Worm (Caenorhabditis elegans) whole organism, L4 larva: ENCODE measurements around the gene exc-7.
A peak's percentile ranks its signal among the peaks of the same experiment; 100 is the strongest.

Experiments used
- F44E2.7 ChIP-seq: fragments of 200-800 bp; sonication (Bioruptor generic); IDR thresholded peaks from 2 replicates; pipeline ENCODE4 v2.1.2; 2022; ENCODE audit warnings: missing genetic modification characterization, missing compliant biosample characterization
- F49E8.2 ChIP-seq: sonication (generic microtip); optimal IDR thresholded peaks from 2 replicates; lab custom pipeline; 2016; ENCODE audit warnings: missing compliant biosample characterization, mild to moderate bottlenecking, missing genetic modification characterization, borderline replicate concordance
- R02D3.7 ChIP-seq: fragments of 150-350 bp; sonication (generic microtip); optimal IDR thresholded peaks from 3 replicates; lab custom pipeline; 2014; ENCODE audit warnings: missing biosample characterization, missing genetic modification characterization
- T26A8.4 ChIP-seq: fragments of 200-800 bp; sonication (Bioruptor generic); IDR thresholded peaks from 2 replicates; pipeline ENCODE4 v1.3.6; 2022; ENCODE audit warnings: missing genetic modification characterization, missing compliant biosample characterization
- Y75B8A.6 ChIP-seq: fragments of 200-800 bp; sonication (Bioruptor generic); IDR thresholded peaks from 2 replicates; pipeline ENCODE4 v1.3.6; 2022; ENCODE audit warnings: missing genetic modification reagents, missing genetic modification characterization, missing compliant biosample characterization
- aha-1 ChIP-seq: fragments of 150-350 bp; peaks from one replicate; lab custom pipeline; 2014; ENCODE audit warnings: missing biosample characterization, missing genetic modification characterization
- aly-2 ChIP-seq: sonication (generic microtip); optimal IDR thresholded peaks from 2 replicates; lab custom pipeline; 2018; ENCODE audit warnings: missing biosample characterization, missing genetic modification characterization
- ama-1 ChIP-seq: fragments of 150-350 bp; optimal IDR thresholded peaks from 2 replicates; lab custom pipeline; 2014; ENCODE audit warnings: inconsistent platforms, mixed read lengths
- attf-4 ChIP-seq: sonication (generic microtip); optimal IDR thresholded peaks from 3 replicates; lab custom pipeline; 2017; ENCODE audit warnings: missing biosample characterization, missing genetic modification characterization
- ces-1 ChIP-seq: fragments of 150-350 bp; sonication (generic microtip); optimal IDR thresholded peaks from 4 replicates; lab custom pipeline; 2014; ENCODE audit warnings: missing biosample characterization, missing genetic modification reagents, missing genetic modification characterization
- daf-12 ChIP-seq: fragments of 150-350 bp; optimal IDR thresholded peaks from 2 replicates; lab custom pipeline; 2014; ENCODE audit warnings: missing biosample characterization, missing genetic modification reagents, missing genetic modification characterization
- dpl-1 ChIP-seq: fragments of 150-350 bp; optimal IDR thresholded peaks from 2 replicates; lab custom pipeline; 2014; ENCODE audit warnings: missing biosample characterization, missing genetic modification reagents, missing genetic modification characterization
- duxl-1 ChIP-seq: sonication (generic microtip); optimal IDR thresholded peaks from 2 replicates; lab custom pipeline; 2016; ENCODE audit warnings: mild to moderate bottlenecking, missing genetic modification characterization, moderate library complexity, missing compliant biosample characterization; ENCODE audit not compliant: poor library complexity
- fos-1 ChIP-seq: fragments of 150-350 bp; optimal IDR thresholded peaks from 2 replicates; lab custom pipeline; 2014; ENCODE audit warnings: missing biosample characterization, missing genetic modification characterization
- hlh-30 ChIP-seq: sonication (generic microtip); optimal IDR thresholded peaks from 2 replicates; lab custom pipeline; 2017; ENCODE audit warnings: antibody characterized with exemption, mild to moderate bottlenecking, missing genetic modification characterization, missing compliant biosample characterization; ENCODE audit not compliant: insufficient read depth
- jun-1 ChIP-seq: fragments of 150-350 bp; optimal IDR thresholded peaks from 2 replicates; lab custom pipeline; 2014; ENCODE audit warnings: missing biosample characterization, missing genetic modification reagents, missing genetic modification characterization
- lin-13 ChIP-seq: fragments of 150-350 bp; optimal IDR thresholded peaks from 2 replicates; lab custom pipeline; 2014; ENCODE audit warnings: missing biosample characterization, missing genetic modification reagents, missing genetic modification characterization
- lin-39 ChIP-seq: fragments of 150-350 bp; optimal IDR thresholded peaks from 2 replicates; lab custom pipeline; 2014; ENCODE audit warnings: missing biosample characterization, missing genetic modification reagents, missing genetic modification characterization
- madf-9 ChIP-seq: fragments of 200-800 bp; sonication (Bioruptor generic); conservative IDR thresholded peaks from 2 replicates; pipeline ENCODE4 v1.3.6; 2022; ENCODE audit warnings: missing genetic modification reagents, missing genetic modification characterization, missing compliant biosample characterization
- mes-2 ChIP-seq: sonication (generic microtip); optimal IDR thresholded peaks from 2 replicates; lab custom pipeline; 2016; ENCODE audit warnings: missing genotype, mild to moderate bottlenecking, missing genetic modification characterization, missing compliant biosample characterization; ENCODE audit not compliant: poor library complexity, severe bottlenecking
- nhr-11 ChIP-seq: fragments of 150-350 bp; optimal IDR thresholded peaks from 2 replicates; lab custom pipeline; 2014; ENCODE audit warnings: missing biosample characterization, missing genetic modification characterization
- nhr-111 ChIP-seq: fragments of 200-800 bp; sonication (Bioruptor generic); optimal IDR thresholded peaks from 2 replicates; lab custom pipeline; 2018; ENCODE audit warnings: mild to moderate bottlenecking, missing genetic modification characterization, missing compliant biosample characterization
- nhr-25 ChIP-seq: sonication (generic microtip); optimal IDR thresholded peaks from 2 replicates; lab custom pipeline; 2017; ENCODE audit warnings: missing genetic modification characterization, mild to moderate bottlenecking, missing compliant biosample characterization, antibody characterized with exemption, moderate library complexity, borderline replicate concordance; ENCODE audit not compliant: insufficient read depth
- nhr-6 ChIP-seq: fragments of 150-350 bp; optimal IDR thresholded peaks from 2 replicates; lab custom pipeline; 2014; ENCODE audit warnings: missing biosample characterization, missing genetic modification characterization
- nhr-76 ChIP-seq: fragments of 150-350 bp; optimal IDR thresholded peaks from 2 replicates; lab custom pipeline; 2014; ENCODE audit warnings: missing biosample characterization, missing genetic modification characterization
- php-3 ChIP-seq: fragments of 200-800 bp; sonication (Bioruptor generic); IDR thresholded peaks from 2 replicates; pipeline ENCODE4 v1.3.6; 2022; ENCODE audit warnings: missing genetic modification reagents, missing genetic modification characterization, missing compliant biosample characterization
- pqm-1 ChIP-seq: sonication (generic microtip); optimal IDR thresholded peaks from 2 replicates; lab custom pipeline; 2017; ENCODE audit warnings: missing biosample characterization, missing genetic modification characterization
- set-16 ChIP-seq: fragments of 200-800 bp; sonication (Bioruptor generic); IDR thresholded peaks from 2 replicates; pipeline ENCODE4 v1.3.6; 2022; ENCODE audit warnings: missing genetic modification reagents, missing genetic modification characterization, missing compliant biosample characterization
- snpc-4 ChIP-seq: fragments of 150-350 bp; optimal IDR thresholded peaks from 2 replicates; lab custom pipeline; 2014; ENCODE audit warnings: missing biosample characterization, missing genetic modification characterization
- tra-1 ChIP-seq: fragments of 200-800 bp; sonication (Bioruptor generic); IDR thresholded peaks from 2 replicates; pipeline ENCODE4 v1.3.6; 2022; ENCODE audit warnings: missing genetic modification reagents, missing genetic modification characterization, missing compliant biosample characterization
- unc-130 ChIP-seq: sonication (generic microtip); optimal IDR thresholded peaks from 2 replicates; lab custom pipeline; 2016; ENCODE audit warnings: missing genetic modification reagents, missing genetic modification characterization, missing compliant biosample characterization
- unc-39 ChIP-seq: sonication (generic microtip); optimal IDR thresholded peaks from 2 replicates; lab custom pipeline; 2017; ENCODE audit warnings: missing biosample characterization, missing genetic modification characterization
- unc-62 ChIP-seq, 3 experiments: fragments of 150-350 bp in 1 of 3; sonication (generic microtip); optimal IDR thresholded peaks in 2 of 3; peaks in 1 of 3; 1 replicate in 1 of 3; 2 replicates in 2 of 3; lab custom pipeline; 2014 to 2017; ENCODE audit warnings: missing biosample characterization in 3 of 3, missing genetic modification characterization in 3 of 3, missing genetic modification reagents in 3 of 3, missing genotype in 1 of 3
- vab-7 ChIP-seq: fragments of 200-800 bp; sonication (Bioruptor generic); IDR thresholded peaks from 2 replicates; pipeline ENCODE4 v1.3.6; 2022; ENCODE audit warnings: missing genetic modification reagents, missing genetic modification characterization, missing compliant biosample characterization
- zip-11 ChIP-seq: fragments of 200-800 bp; sonication (Bioruptor generic); IDR thresholded peaks from 2 replicates; pipeline ENCODE4 v1.3.6; 2022; ENCODE audit warnings: missing genetic modification characterization, missing compliant biosample characterization
- zip-2 ChIP-seq: fragments of 150-350 bp; optimal IDR thresholded peaks from 2 replicates; lab custom pipeline; 2014; ENCODE audit warnings: missing biosample characterization, missing genetic modification characterization
- ztf-11 ChIP-seq: fragments of 150-350 bp; optimal IDR thresholded peaks from 2 replicates; lab custom pipeline; 2014; ENCODE audit warnings: missing biosample characterization, missing genetic modification characterization
- ztf-7 ChIP-seq: fragments of 150-350 bp; optimal IDR thresholded peaks from 2 replicates; lab custom pipeline; 2014; ENCODE audit warnings: missing biosample characterization, missing genetic modification characterization

The exc-7 gene

ce11 chrII:9575670-9576069 lies at the start of gene exc-7:
exc-7 (plus strand) TSS chrII:9575970.
- peak in 1 of 2 experiments; percentile 83 for TF ChIP-seq unc-62 (GFP tag; optimal IDR thresholded peaks at IDR 0.05 in 1 of 2; lab: Kevin White, UChicago)
- TF ChIP-seq unc-62 (tag; optimal IDR thresholded peaks at IDR 0.05; lab: Kevin White, UChicago), result no peak
- TF ChIP-seq ztf-7, result no peak
- no peak for TF ChIP-seq duxl-1 (tag; lab: Kevin White, UChicago)
- no peak for TF ChIP-seq nhr-25
- TF ChIP-seq nhr-11, result no peak
- no peak for TF ChIP-seq nhr-76
- TF ChIP-seq, all 104 proteins: peak for 1

ce11 chrII:9528480-9528879 lies 47.3 kb upstream of the exc-7 start, which contains the start of gene sra-2:
sra-2 (plus strand) TSS chrII:9528780.
- no peak for TF ChIP-seq zip-11 (GFP tag; lab: Robert Waterston, UW)
- no peak for TF ChIP-seq T26A8.4 (GFP tag; lab: Robert Waterston, UW)
- no peak for TF ChIP-seq mes-2
- TF ChIP-seq fos-1, result no peak
- TF ChIP-seq pqm-1 (tag; lab: Kevin White, UChicago), result no peak
- no peak for TF ChIP-seq lin-13 (GFP tag; lab: Kevin White, UChicago)
- no peak for TF ChIP-seq dpl-1 (GFP tag; lab: Kevin White, UChicago)
- TF ChIP-seq unc-130 (GFP tag; lab: Kevin White, UChicago), result no peak
- no peak for TF ChIP-seq ama-1 (lab: Kevin White, UChicago)
- no peak for TF ChIP-seq aly-2 (tag; lab: Kevin White, UChicago)
- TF ChIP-seq daf-12 (tag; lab: Kevin White, UChicago), result no peak
- TF ChIP-seq R02D3.7, result no peak
- no peak for TF ChIP-seq hlh-30 (tag; lab: Kevin White, UChicago)
- TF ChIP-seq nhr-111 (GFP tag; lab: Kevin White, UChicago), result no peak
- TF ChIP-seq set-16 (GFP tag; lab: Robert Waterston, UW), result no peak
- TF ChIP-seq attf-4, result no peak

DNA sequence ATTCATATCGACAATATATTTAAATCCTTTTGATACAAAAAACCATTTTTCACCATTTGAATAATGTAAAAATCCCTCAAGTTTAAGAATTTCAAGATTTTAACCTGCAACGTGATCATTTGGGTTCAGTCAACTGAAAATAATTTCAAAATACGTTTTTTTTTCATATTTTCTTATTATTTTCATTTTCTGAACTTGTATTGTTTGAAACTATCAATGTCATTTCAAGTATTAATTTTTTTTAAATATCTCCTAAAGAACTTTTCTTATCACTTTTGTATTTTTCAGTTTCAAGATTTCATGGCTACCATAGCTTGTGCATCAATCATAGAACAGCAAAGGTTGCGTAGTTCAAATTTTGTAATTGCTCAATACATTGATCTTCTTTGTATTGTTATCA lies 43.8 kb upstream of the exc-7 start, which contains the start of gene sra-9:
Gene sra-9 (plus strand): TSS at position 301 of the 400 bp plus-strand sequence.
- TF ChIP-seq unc-39 (tag; lab: Kevin White, UChicago), result no peak
- TF ChIP-seq aha-1, result peak; percentile 52

- no peak for TF ChIP-seq ces-1 (GFP tag; lab: Kevin White, UChicago)
- no peak for TF ChIP-seq tra-1
- TF ChIP-seq madf-9, result no peak
- no peak for TF ChIP-seq ztf-11
- TF ChIP-seq F49E8.2, result no peak
- TF ChIP-seq Y75B8A.6 (GFP tag; lab: Robert Waterston, UW), result no peak
- TF ChIP-seq jun-1, result no peak
- no peak for TF ChIP-seq F44E2.7 (GFP tag; lab: Robert Waterston, UW)
- no peak for TF ChIP-seq nhr-6 (tag; lab: Kevin White, UChicago)
- TF ChIP-seq zip-2 (tag; lab: Kevin White, UChicago), result no peak
- TF ChIP-seq unc-130 (GFP tag; lab: Kevin White, UChicago), result no peak
- TF ChIP-seq R02D3.7, result no peak
- no peak for TF ChIP-seq php-3 (GFP tag; lab: Robert Waterston, UW)
- no peak for TF ChIP-seq pqm-1 (tag; lab: Kevin White, UChicago)
- no peak for TF ChIP-seq aly-2 (tag; lab: Kevin White, UChicago)
- TF ChIP-seq snpc-4 (tag; lab: Kevin White, UChicago), result no peak
- no peak for TF ChIP-seq lin-13 (GFP tag; lab: Kevin White, UChicago)
- no peak for TF ChIP-seq vab-7 (GFP tag; lab: Robert Waterston, UW)
- TF ChIP-seq lin-39, result no peak
- TF ChIP-seq, all 104 proteins: peak for 0
Measured at ce11 chrII:9537429-9537828, 38.3 kb upstream of the exc-7 start, which contains the start of gene sra-8. sra-8 (plus strand) TSS chrII:9537729.
